Fruit fly (Drosophila melanogaster): Measurements from ENCODE around the gene CG34132.

dm6 chr2L:7930737-7931136, 45.4 kb downstream of the CG34132 start:
- TF ChIP-seq woc (GFP tag; optimal IDR thresholded peaks at IDR 0.05) (no peak), Vsx2 (GFP tag; optimal IDR thresholded peaks at IDR 0.05; ENCODE audit: partially characterized antibody) (no peak)

Data from whole organism, wandering third instar larva.